Fruit fly (Drosophila melanogaster) whole organism, embryonic: ENCODE results near the gene CG8369.
A peak's percentile ranks its signal among the peaks of the same experiment; 100 is the strongest.

ENCODE experiments used
- Blimp-1 ChIP-seq: fragments of 200-800 bp; sonication (Bioruptor generic); optimal IDR thresholded peaks from 3 replicates; lab custom pipeline; 2018; ENCODE audit warnings: missing biosample characterization, missing genetic modification characterization, mild to moderate bottlenecking, moderate library complexity, missing genetic modification reagents
- BtbVII ChIP-seq: fragments of 200-800 bp; sonication (Bioruptor generic); optimal IDR thresholded peaks from 3 replicates; lab custom pipeline; 2017; ENCODE audit warnings: missing biosample characterization, mild to moderate bottlenecking, missing genetic modification characterization
- CG1024 ChIP-seq: fragments of 200-800 bp; sonication (Bioruptor generic); IDR thresholded peaks from 2 replicates; pipeline ENCODE4 v1.3.6; 2022; ENCODE audit warnings: missing biosample characterization, missing genetic modification characterization
- CG10267 ChIP-seq: fragments of 200-800 bp; sonication (Bioruptor generic); optimal IDR thresholded peaks from 2 replicates; lab custom pipeline; 2018; ENCODE audit warnings: missing biosample characterization, mild to moderate bottlenecking, missing genetic modification characterization, moderate library complexity
- CG10543 ChIP-seq: fragments of 200-800 bp; sonication (Bioruptor generic); optimal IDR thresholded peaks from 3 replicates; lab custom pipeline; 2017; ENCODE audit warnings: missing biosample characterization, mild to moderate bottlenecking, missing genetic modification characterization, moderate library complexity
- CG11456 ChIP-seq: fragments of 200-800 bp; sonication (Bioruptor generic); IDR thresholded peaks from 3 replicates; pipeline ENCODE4 v1.3.6; 2022; ENCODE audit warnings: missing biosample characterization, missing genetic modification characterization
- CG11695 ChIP-seq: fragments of 200-800 bp; sonication (Bioruptor generic); IDR thresholded peaks from 3 replicates; pipeline ENCODE4 v1.3.6; 2022; ENCODE audit warnings: missing biosample characterization, missing genetic modification characterization
- CG11696 ChIP-seq: fragments of 200-800 bp; sonication (Bioruptor generic); IDR thresholded peaks from 2 replicates; pipeline ENCODE4 v1.3.6; 2022; ENCODE audit warnings: missing biosample characterization, missing genetic modification characterization
- CG11723 ChIP-seq: fragments of 200-800 bp; sonication (Bioruptor generic); optimal IDR thresholded peaks from 2 replicates; lab custom pipeline; 2017; ENCODE audit warnings: missing biosample characterization, mild to moderate bottlenecking, missing genetic modification characterization
- CG12299 ChIP-seq: fragments of 200-800 bp; sonication (Bioruptor generic); optimal IDR thresholded peaks from 2 replicates; lab custom pipeline; 2018; ENCODE audit warnings: missing biosample characterization, mild to moderate bottlenecking, missing genetic modification characterization
- CG12744 ChIP-seq: fragments of 200-800 bp; sonication (Bioruptor generic); optimal IDR thresholded peaks from 2 replicates; lab custom pipeline; 2016; ENCODE audit warnings: missing biosample characterization, missing genetic modification characterization
- CG12769 ChIP-seq: fragments of 200-800 bp; sonication (Bioruptor generic); optimal IDR thresholded peaks from 2 replicates; lab custom pipeline; 2019; ENCODE audit warnings: missing biosample characterization, mild to moderate bottlenecking, missing genetic modification characterization, moderate library complexity
- CG12942 ChIP-seq: fragments of 200-800 bp; sonication (Bioruptor generic); optimal IDR thresholded peaks from 3 replicates; lab custom pipeline; 2016; ENCODE audit warnings: missing biosample characterization, missing genetic modification characterization
- CG13424 ChIP-seq: fragments of 200-800 bp; sonication (Bioruptor generic); optimal IDR thresholded peaks from 2 replicates; lab custom pipeline; 2019; ENCODE audit warnings: missing biosample characterization, mild to moderate bottlenecking, missing genetic modification characterization, moderate library complexity
- CG16815 ChIP-seq: fragments of 200-800 bp; sonication (Bioruptor generic); optimal IDR thresholded peaks from 3 replicates; lab custom pipeline; 2017; ENCODE audit warnings: missing biosample characterization, mild to moderate bottlenecking, missing genetic modification characterization
- CG17912 ChIP-seq: fragments of 200-800 bp; sonication (Bioruptor generic); optimal IDR thresholded peaks from 2 replicates; lab custom pipeline; 2018; ENCODE audit warnings: missing biosample characterization, mild to moderate bottlenecking, missing genetic modification characterization
- CG32767 ChIP-seq: fragments of 200-800 bp; sonication (Bioruptor generic); IDR thresholded peaks from 2 replicates; pipeline ENCODE4 v1.3.6; 2022; ENCODE audit warnings: missing biosample characterization, missing genetic modification characterization
- CG33213 ChIP-seq: fragments of 200-800 bp; sonication (Bioruptor generic); optimal IDR thresholded peaks from 3 replicates; lab custom pipeline; 2016; ENCODE audit warnings: missing biosample characterization, missing genetic modification characterization
- CG4707 ChIP-seq: fragments of 200-800 bp; sonication (Bioruptor generic); optimal IDR thresholded peaks from 2 replicates; lab custom pipeline; 2018; ENCODE audit warnings: missing biosample characterization, mild to moderate bottlenecking, missing genetic modification characterization, moderate library complexity
- CG7372 ChIP-seq: fragments of 200-800 bp; sonication (Bioruptor generic); IDR thresholded peaks from 2 replicates; pipeline ENCODE4 v1.3.6; 2022; ENCODE audit warnings: missing biosample characterization, missing genetic modification characterization
- CG7987 ChIP-seq: fragments of 200-800 bp; sonication (Bioruptor generic); optimal IDR thresholded peaks from 2 replicates; lab custom pipeline; 2018; ENCODE audit warnings: missing biosample characterization, mild to moderate bottlenecking, missing genetic modification characterization, moderate library complexity
- Dll ChIP-seq: fragments of 200-800 bp; sonication (Bioruptor generic); IDR thresholded peaks from 4 replicates; pipeline ENCODE4 v1.3.6; 2022; ENCODE audit warnings: missing biosample characterization, missing genetic modification characterization; ENCODE audit not compliant: partially characterized antibody
- Elba2 ChIP-seq: fragments of 200-800 bp; sonication (Bioruptor generic); optimal IDR thresholded peaks from 3 replicates; lab custom pipeline; 2016; ENCODE audit warnings: missing biosample characterization, missing genetic modification characterization
- GATAe ChIP-seq: fragments of 200-800 bp; sonication (Bioruptor generic); conservative IDR thresholded peaks from 2 replicates; pipeline ENCODE4 v1.3.6; 2022; ENCODE audit warnings: missing biosample characterization, missing genetic modification characterization
- Hand ChIP-seq: fragments of 200-800 bp; sonication (Bioruptor generic); optimal IDR thresholded peaks from 2 replicates; lab custom pipeline; 2017; ENCODE audit warnings: mild to moderate bottlenecking, missing biosample characterization, missing genetic modification reagents, missing genetic modification characterization
- Lpt ChIP-seq: fragments of >200 bp; optimal IDR thresholded peaks from 2 replicates; lab custom pipeline; 2018; ENCODE audit warnings: missing biosample characterization, missing genetic modification characterization
- NC2β ChIP-seq: fragments of 200-800 bp; sonication (Bioruptor generic); optimal IDR thresholded peaks from 2 replicates; lab custom pipeline; 2016; ENCODE audit warnings: missing biosample characterization, missing genetic modification characterization
- Oaz ChIP-seq: fragments of 200-800 bp; sonication (Bioruptor generic); IDR thresholded peaks from 2 replicates; pipeline ENCODE4 v1.3.6; 2022; ENCODE audit warnings: missing biosample characterization, missing genetic modification characterization
- Vsx1 ChIP-seq: fragments of 200-800 bp; sonication (Bioruptor generic); optimal IDR thresholded peaks from 2 replicates; lab custom pipeline; 2017; ENCODE audit warnings: missing biosample characterization, mild to moderate bottlenecking, missing genetic modification characterization, missing genetic modification reagents
- aop ChIP-seq: fragments of 200-800 bp; sonication (Bioruptor generic); IDR thresholded peaks from 2 replicates; pipeline ENCODE4 v1.3.6; 2022; ENCODE audit warnings: missing biosample characterization, missing genetic modification characterization
- az2 ChIP-seq: fragments of 200-800 bp; sonication (Bioruptor generic); optimal IDR thresholded peaks from 3 replicates; lab custom pipeline; 2016; ENCODE audit warnings: missing biosample characterization, missing genetic modification characterization
- cg ChIP-seq: fragments of 200-800 bp; sonication (Bioruptor generic); optimal IDR thresholded peaks from 3 replicates; lab custom pipeline; 2019; ENCODE audit warnings: missing biosample characterization, mild to moderate bottlenecking, missing genetic modification characterization, moderate library complexity
- crol ChIP-seq: fragments of 200-800 bp; sonication (Bioruptor generic); IDR thresholded peaks from 2 replicates; pipeline ENCODE4 v1.3.6; 2022; ENCODE audit warnings: missing biosample characterization, missing genetic modification characterization
- dati ChIP-seq: fragments of 200-800 bp; sonication (Bioruptor generic); IDR thresholded peaks from 2 replicates; pipeline ENCODE4 v1.3.6; 2022; ENCODE audit warnings: missing biosample characterization, missing genetic modification characterization
- disco-r ChIP-seq: fragments of 200-800 bp; sonication (Bioruptor generic); optimal IDR thresholded peaks from 2 replicates; lab custom pipeline; 2016; ENCODE audit warnings: missing biosample characterization, missing genetic modification characterization
- fd96Cb ChIP-seq: fragments of 200-800 bp; sonication (Bioruptor generic); optimal IDR thresholded peaks from 2 replicates; lab custom pipeline; 2018; ENCODE audit warnings: missing biosample characterization, mild to moderate bottlenecking, missing genetic modification characterization, moderate library complexity
- fru ChIP-seq: fragments of >200 bp; optimal IDR thresholded peaks from 2 replicates; lab custom pipeline; 2017
- gt ChIP-seq: fragments of 200-800 bp; sonication (Bioruptor generic); IDR thresholded peaks from 2 replicates; pipeline ENCODE4 v1.3.6; 2022; ENCODE audit warnings: missing biosample characterization, missing genetic modification characterization
- lov ChIP-seq, 2 experiments: fragments of 200-800 bp in 1 of 2; fragments of >200 bp in 1 of 2; sonication (Bioruptor generic) in 1 of 2; IDR thresholded peaks in 1 of 2; optimal IDR thresholded peaks in 1 of 2; 2 replicates in 1 of 2; 3 replicates in 1 of 2; pipeline versions ENCODE4 v1.3.6 to Lab custom; 2017 to 2022; ENCODE audit warnings: missing biosample characterization in 1 of 2, missing genetic modification characterization in 1 of 2
- maf-S ChIP-seq: fragments of 200-800 bp; sonication (Bioruptor generic); optimal IDR thresholded peaks from 2 replicates; lab custom pipeline; 2016; ENCODE audit warnings: missing biosample characterization, missing genetic modification characterization
- oc ChIP-seq: fragments of 200-800 bp; sonication (Bioruptor generic); optimal IDR thresholded peaks from 2 replicates; lab custom pipeline; 2018; ENCODE audit warnings: missing biosample characterization, mild to moderate bottlenecking, missing genetic modification characterization, moderate library complexity
- pfk ChIP-seq: fragments of 200-800 bp; sonication (Bioruptor generic); optimal IDR thresholded peaks from 2 replicates; lab custom pipeline; 2018; ENCODE audit warnings: missing biosample characterization, mild to moderate bottlenecking, missing genetic modification characterization, moderate library complexity
- pho ChIP-seq: fragments of 200-800 bp; sonication (Bioruptor generic); optimal IDR thresholded peaks from 2 replicates; lab custom pipeline; 2016; ENCODE audit warnings: missing biosample characterization, missing genetic modification characterization
- pita ChIP-seq: fragments of 200-800 bp; sonication (Bioruptor generic); optimal IDR thresholded peaks from 2 replicates; lab custom pipeline; 2017; ENCODE audit warnings: missing biosample characterization, mild to moderate bottlenecking, missing genetic modification characterization
- row ChIP-seq: fragments of 200-800 bp; sonication (Bioruptor generic); IDR thresholded peaks from 3 replicates; pipeline ENCODE4 v1.3.6; 2022; ENCODE audit warnings: missing biosample characterization, missing genetic modification characterization
- sc ChIP-seq, 3 experiments: fragments of >200 bp in 2 of 3; fragments of 200-800 bp in 1 of 3; sonication (Bioruptor generic) in 1 of 3; optimal IDR thresholded peaks; 2 replicates in 2 of 3; 3 replicates in 1 of 3; lab custom pipeline; 2017; ENCODE audit warnings: mild to moderate bottlenecking in 1 of 3, missing biosample characterization in 1 of 3, missing genetic modification characterization in 1 of 3, missing genetic modification reagents in 1 of 3
- seq ChIP-seq: fragments of 200-800 bp; sonication (Bioruptor generic); IDR thresholded peaks from 2 replicates; pipeline ENCODE4 v1.3.6; 2022; ENCODE audit warnings: missing biosample characterization, missing genetic modification characterization
- slou ChIP-seq: fragments of 200-800 bp; sonication (Bioruptor generic); optimal IDR thresholded peaks from 3 replicates; lab custom pipeline; 2016; ENCODE audit warnings: missing biosample characterization, missing genetic modification characterization
- trh ChIP-seq: fragments of 200-800 bp; sonication (Bioruptor generic); optimal IDR thresholded peaks from 2 replicates; lab custom pipeline; 2016; ENCODE audit warnings: missing biosample characterization, missing genetic modification characterization

CG8369 gene

DNA sequence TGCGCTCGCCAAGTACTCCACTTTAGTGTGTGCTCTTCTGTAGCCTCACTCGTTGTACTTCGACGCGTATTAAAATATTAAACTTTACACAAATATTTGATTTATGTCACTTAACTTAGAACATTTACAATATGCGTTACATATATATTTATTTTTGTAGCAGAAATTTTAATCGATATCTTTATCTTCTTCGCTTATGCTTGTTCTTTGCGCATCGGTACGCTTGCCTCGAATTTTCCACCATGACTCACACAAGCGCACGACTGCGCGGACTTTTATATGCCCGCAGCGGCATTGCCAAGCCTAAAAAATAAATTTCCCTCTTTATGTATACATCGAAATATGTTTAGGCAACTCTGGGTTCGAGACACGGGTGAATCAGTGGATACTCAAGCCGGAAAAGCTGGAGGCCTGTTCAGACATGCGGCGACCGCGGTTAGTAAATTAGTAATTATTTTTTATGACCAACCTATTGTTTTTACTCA, 1.3 kb upstream of the CG8369 start, which contains the start of gene aqz (continued):
- TF ChIP-seq CG12769 (tag; lab: Kevin White, UChicago) (peak; percentile 81), CG16815 (GFP tag; lab: Kevin White, UChicago) (no peak), Vsx1 (GFP tag; lab: Kevin White, UChicago) (no peak), CG7372 (peak; percentile 57), aop (GFP tag; lab: Robert Waterston, UW) (0 out of 2 replicates have a peak, but pooled peaks have one; percentile 42), CG12299 (peak; percentile 39), sc (optimal IDR thresholded peaks at IDR 0.05; lab: Kevin White, UChicago) (no peak), sc (GFP tag; optimal IDR thresholded peaks at IDR 0.05; lab: Kevin White, UChicago) (peak; percentile 11), CG11456 (peak; percentile 84), CG10543 (GFP tag; lab: Kevin White, UChicago) (peak; percentile 85), row (GFP tag; lab: Robert Waterston, UW) (peak; percentile 73), CG32767 (GFP tag; lab: Robert Waterston, UW) (peak; percentile 98), CG17912 (GFP tag; lab: Kevin White, UChicago) (peak; percentile 51), lov (optimal IDR thresholded peaks at IDR 0.05; lab: Kevin White, UChicago) (no peak), lov (GFP tag; IDR thresholded peaks at IDR 0.05; lab: Robert Waterston, UW) (0 out of 3 replicates have a peak, but pooled peaks have one; percentile 53), CG7987 (GFP tag; lab: Kevin White, UChicago) (peak; percentile 70), az2 (GFP tag; lab: Kevin White, UChicago) (peak; percentile 35), oc (tag; lab: Kevin White, UChicago) (peak; percentile 67), maf-S (peak; percentile 74), Elba2 (GFP tag; lab: Kevin White, UChicago) (peak; percentile 31), Lpt (no peak), pfk (GFP tag; lab: Kevin White, UChicago) (peak; percentile 64), slou (peak; percentile 8), CG11695 (peak; percentile 52; the same call in 1 of the 3 replicates), crol (0 out of 2 replicates have a peak, but pooled peaks have one; percentile 35), disco-r (GFP tag; lab: Kevin White, UChicago) (no peak), pho (GFP tag; lab: Kevin White, UChicago) (peak; percentile 67), CG4707 (GFP tag; lab: Kevin White, UChicago) (peak; percentile 63), pita (GFP tag; lab: Kevin White, UChicago) (peak; percentile 93), GATAe (GFP tag; lab: Robert Waterston, UW) (no peak), dati (GFP tag; lab: Robert Waterston, UW) (0 out of 2 replicates have a peak, but pooled peaks have one; percentile 33), cg (GFP tag; lab: Kevin White, UChicago) (peak; percentile 66), fd96Cb (tag; lab: Kevin White, UChicago) (no peak), CG1024 (GFP tag; lab: Robert Waterston, UW) (peak; percentile 77), fru (no peak), NC2β (peak; percentile 81), gt (GFP tag; lab: Robert Waterston, UW) (no peak), BtbVII (peak; percentile 22), seq (GFP tag; lab: Robert Waterston, UW) (peak; percentile 54; the same call in 1 of the 2 replicates), CG12744 (peak; percentile 46), Blimp-1 (GFP tag; lab: Kevin White, UChicago) (no peak), CG13424 (peak; percentile 32), Oaz (GFP tag; lab: Robert Waterston, UW) (no peak), CG11723 (GFP tag; lab: Kevin White, UChicago) (no peak), Hand (GFP tag; lab: Kevin White, UChicago) (peak; percentile 15), CG33213 (GFP tag; lab: Kevin White, UChicago) (peak; percentile 92), trh (GFP tag; lab: Kevin White, UChicago) (peak; percentile 25), CG10267 (peak; percentile 71), Dll (GFP tag; lab: Robert Waterston, UW) (peak; percentile 49; the same call in 1 of the 4 replicates), CG12942 (peak; percentile 28), CG11696 (peak; percentile 45; the same call in 1 of the 2 replicates)
